Fruit fly (Drosophila melanogaster): Measurements from ENCODE around the gene Cyp9f3.

dm6 chr3R:12443769-12444168, 45.0 kb upstream of the Cyp9f3 start:
- TF ChIP-seq Hr96 (GFP tag; optimal IDR thresholded peaks at IDR 0.05) (no peak), Crg-1 (GFP tag; optimal IDR thresholded peaks at IDR 0.05) (no peak), kay (GFP tag; ENCODE audit: borderline replicate concordance) (no peak), Mnt (GFP tag; optimal IDR thresholded peaks at IDR 0.05) (no peak), CG1620 (GFP tag; optimal IDR thresholded peaks at IDR 0.05) (no peak), CG11617 (GFP tag; optimal IDR thresholded peaks at IDR 0.05) (no peak), Clk (GFP tag; optimal IDR thresholded peaks at IDR 0.05) (no peak), CG7101 (tag; optimal IDR thresholded peaks at IDR 0.05) (no peak), cnc (optimal IDR thresholded peaks at IDR 0.05) (no peak), CG12768 (GFP tag; optimal IDR thresholded peaks at IDR 0.05) (no peak), ovo (GFP tag; optimal IDR thresholded peaks at IDR 0.05) (no peak), CG5204 (GFP tag; optimal IDR thresholded peaks at IDR 0.05) (no peak)
